Fruit fly (Drosophila melanogaster) whole organism, embryonic: Measurements from ENCODE around the gene Root.

Experiments
- Awh ChIP-seq: fragments of 200-800 bp; sonication (Bioruptor generic); IDR thresholded peaks from 2 replicates; pipeline ENCODE4, ENCODE4 v1.3.6; 2022; ENCODE audit warnings: missing biosample characterization, missing genetic modification characterization
- B-H1 ChIP-seq: fragments of 200-800 bp; sonication (Bioruptor generic); IDR thresholded peaks from 3 replicates; pipeline ENCODE4 v1.3.6; 2022; ENCODE audit warnings: missing biosample characterization, missing genetic modification characterization
- CG10366 ChIP-seq: fragments of 200-800 bp; sonication (Bioruptor generic); IDR thresholded peaks from 2 replicates; pipeline ENCODE4 v1.3.6; 2022; ENCODE audit warnings: missing biosample characterization, missing genetic modification characterization
- CG10543 ChIP-seq: fragments of 200-800 bp; sonication (Bioruptor generic); optimal IDR thresholded peaks from 3 replicates; lab custom pipeline; 2017; ENCODE audit warnings: missing biosample characterization, mild to moderate bottlenecking, missing genetic modification characterization, moderate library complexity
- CG11504 ChIP-seq: fragments of 200-800 bp; sonication (Bioruptor generic); optimal IDR thresholded peaks from 3 replicates; lab custom pipeline; 2019; ENCODE audit warnings: missing biosample characterization, mild to moderate bottlenecking, missing genetic modification characterization, moderate library complexity
- CG12769 ChIP-seq: fragments of 200-800 bp; sonication (Bioruptor generic); optimal IDR thresholded peaks from 2 replicates; lab custom pipeline; 2019; ENCODE audit warnings: missing biosample characterization, mild to moderate bottlenecking, missing genetic modification characterization, moderate library complexity
- CG13296 ChIP-seq: fragments of 200-800 bp; sonication (Bioruptor generic); optimal IDR thresholded peaks from 3 replicates; lab custom pipeline; 2018; ENCODE audit warnings: missing biosample characterization, mild to moderate bottlenecking, missing genetic modification characterization
- CG14667 ChIP-seq: fragments of 200-800 bp; sonication (Bioruptor generic); IDR thresholded peaks from 2 replicates; pipeline ENCODE4 v1.3.6; 2022; ENCODE audit warnings: missing biosample characterization, missing genetic modification characterization
- CG14965 ChIP-seq: fragments of 200-800 bp; sonication (Bioruptor generic); optimal IDR thresholded peaks from 2 replicates; lab custom pipeline; 2016; ENCODE audit warnings: missing biosample characterization, missing genetic modification characterization, borderline replicate concordance
- CG18011 ChIP-seq: fragments of 200-800 bp; sonication (Bioruptor generic); optimal IDR thresholded peaks from 2 replicates; lab custom pipeline; 2017; ENCODE audit warnings: missing biosample characterization, missing genetic modification characterization, mild to moderate bottlenecking, moderate library complexity, missing genotype
- CG18764 ChIP-seq: fragments of 200-800 bp; sonication (Bioruptor generic); optimal IDR thresholded peaks from 3 replicates; lab custom pipeline; 2016; ENCODE audit warnings: missing biosample characterization, missing genetic modification characterization
- CG30431 ChIP-seq: fragments of 200-800 bp; sonication (Bioruptor generic); optimal IDR thresholded peaks from 2 replicates; lab custom pipeline; 2017; ENCODE audit warnings: missing biosample characterization, missing genetic modification characterization
- CG32532 ChIP-seq: fragments of 200-800 bp; sonication (Bioruptor generic); IDR thresholded peaks from 2 replicates; pipeline ENCODE4 v1.3.6; 2022; ENCODE audit warnings: missing biosample characterization, missing genetic modification characterization
- CG4730 ChIP-seq: fragments of 200-800 bp; sonication (Bioruptor generic); IDR thresholded peaks from 2 replicates; pipeline ENCODE4 v1.3.6; 2022; ENCODE audit warnings: missing biosample characterization, missing genetic modification characterization
- CG7271 ChIP-seq: fragments of 200-800 bp; sonication (Bioruptor generic); optimal IDR thresholded peaks from 2 replicates; lab custom pipeline; 2018; ENCODE audit warnings: missing biosample characterization, mild to moderate bottlenecking, missing genetic modification characterization, moderate library complexity
- CG7786 ChIP-seq: fragments of 200-800 bp; sonication (Bioruptor generic); optimal IDR thresholded peaks from 2 replicates; lab custom pipeline; 2016; ENCODE audit warnings: missing biosample characterization, missing genetic modification characterization
- CG7928 ChIP-seq: fragments of 200-800 bp; sonication (Bioruptor generic); optimal IDR thresholded peaks from 2 replicates; lab custom pipeline; 2017; ENCODE audit warnings: missing biosample characterization, mild to moderate bottlenecking, missing genetic modification characterization
- Dbx ChIP-seq: fragments of 200-800 bp; sonication (Bioruptor generic); IDR thresholded peaks from 3 replicates; pipeline ENCODE4 v1.3.6; 2022; ENCODE audit warnings: missing biosample characterization, missing genetic modification characterization
- Dfd ChIP-seq, 2 experiments: fragments of >200 bp; optimal IDR thresholded peaks; 2 replicates each; lab custom pipeline; 2017; ENCODE audit warnings: missing biosample characterization in 2 of 2, missing genetic modification characterization in 2 of 2
- H15 ChIP-seq: fragments of 200-800 bp; sonication (Bioruptor generic); IDR thresholded peaks from 3 replicates; pipeline ENCODE4 v1.3.6; 2022; ENCODE audit warnings: missing biosample characterization, missing genetic modification characterization
- H2.0 ChIP-seq: fragments of 200-800 bp; sonication (Bioruptor generic); IDR thresholded peaks from 2 replicates; pipeline ENCODE4 v1.3.6; 2022; ENCODE audit warnings: missing biosample characterization, missing genetic modification characterization
- Nf-YA ChIP-seq: fragments of 200-800 bp; sonication (Bioruptor generic); IDR thresholded peaks from 2 replicates; pipeline ENCODE4 v1.3.6; 2022; ENCODE audit warnings: missing biosample characterization, missing genetic modification characterization
- Nf-YB ChIP-seq: fragments of 200-800 bp; sonication (Bioruptor generic); optimal IDR thresholded peaks from 3 replicates; lab custom pipeline; 2019; ENCODE audit warnings: missing biosample characterization, mild to moderate bottlenecking, missing genetic modification characterization, moderate library complexity
- PHDP ChIP-seq: fragments of 200-800 bp; sonication (Bioruptor generic); optimal IDR thresholded peaks from 3 replicates; lab custom pipeline; 2018; ENCODE audit warnings: missing biosample characterization, mild to moderate bottlenecking, missing genetic modification characterization, moderate library complexity
- Poxn ChIP-seq: fragments of 200-800 bp; sonication (Bioruptor generic); IDR thresholded peaks from 2 replicates; pipeline ENCODE4 v1.3.6; 2022; ENCODE audit warnings: missing biosample characterization, missing genetic modification characterization
- Sry-β ChIP-seq: fragments of 200-800 bp; sonication (Bioruptor generic); optimal IDR thresholded peaks from 2 replicates; lab custom pipeline; 2018; ENCODE audit warnings: missing biosample characterization, mild to moderate bottlenecking, missing genetic modification characterization, moderate library complexity
- Taf1 ChIP-seq: fragments of 200-800 bp; sonication (Bioruptor generic); IDR thresholded peaks from 2 replicates; pipeline ENCODE4 v1.3.6; 2022; ENCODE audit warnings: missing biosample characterization, missing genetic modification characterization
- Usf ChIP-seq: fragments of 200-800 bp; sonication (Bioruptor generic); optimal IDR thresholded peaks from 2 replicates; lab custom pipeline; 2017; ENCODE audit warnings: missing genotype, missing biosample characterization, missing genetic modification characterization
- Xrp1 ChIP-seq: fragments of 200-800 bp; sonication (Bioruptor generic); IDR thresholded peaks from 2 replicates; pipeline ENCODE4 v1.3.6; 2022; ENCODE audit warnings: missing biosample characterization, missing genetic modification characterization
- bcd ChIP-seq: fragments of 200-800 bp; sonication (Bioruptor generic); optimal IDR thresholded peaks from 2 replicates; lab custom pipeline; 2017; ENCODE audit warnings: missing biosample characterization, mild to moderate bottlenecking, missing genetic modification characterization
- chif ChIP-seq, 2 experiments: fragments of 200-800 bp; sonication (Bioruptor generic); optimal IDR thresholded peaks; 3 replicates each; lab custom pipeline; 2016; ENCODE audit warnings: missing biosample characterization in 2 of 2, missing genetic modification characterization in 2 of 2
- cwo ChIP-seq: fragments of 200-800 bp; sonication (Bioruptor generic); optimal IDR thresholded peaks from 3 replicates; lab custom pipeline; 2017; ENCODE audit warnings: missing biosample characterization, missing genetic modification characterization, mild to moderate bottlenecking, moderate library complexity, missing genetic modification reagents
- dan ChIP-seq: fragments of 200-800 bp; sonication (Bioruptor generic); IDR thresholded peaks from 2 replicates; pipeline ENCODE4 v1.3.6; 2022; ENCODE audit warnings: missing biosample characterization, missing genetic modification characterization
- dati ChIP-seq: fragments of 200-800 bp; sonication (Bioruptor generic); IDR thresholded peaks from 2 replicates; pipeline ENCODE4 v1.3.6; 2022; ENCODE audit warnings: missing biosample characterization, missing genetic modification characterization
- gsb-n ChIP-seq: fragments of 200-800 bp; sonication (Bioruptor generic); optimal IDR thresholded peaks from 3 replicates; lab custom pipeline; 2018; ENCODE audit warnings: missing biosample characterization, mild to moderate bottlenecking, missing genetic modification characterization
- h ChIP-seq: fragments of >200 bp; optimal IDR thresholded peaks from 2 replicates; lab custom pipeline; 2017
- hb ChIP-seq: fragments of 200-800 bp; sonication (Bioruptor generic); IDR thresholded peaks from 3 replicates; pipeline ENCODE4 v1.3.6; 2022; ENCODE audit warnings: missing biosample characterization, missing genetic modification characterization; ENCODE audit not compliant: partially characterized antibody
- kah ChIP-seq: fragments of 200-800 bp; sonication (Bioruptor generic); optimal IDR thresholded peaks from 2 replicates; lab custom pipeline; 2018; ENCODE audit warnings: missing biosample characterization, mild to moderate bottlenecking, missing genetic modification characterization
- ken ChIP-seq: fragments of 200-800 bp; sonication (Bioruptor generic); IDR thresholded peaks from 3 replicates; pipeline ENCODE4 v1.3.6; 2022; ENCODE audit warnings: missing biosample characterization, missing genetic modification characterization
- nerfin-1 ChIP-seq: fragments of 200-800 bp; sonication (Bioruptor generic); optimal IDR thresholded peaks from 3 replicates; lab custom pipeline; 2019; ENCODE audit warnings: missing biosample characterization, mild to moderate bottlenecking, missing genetic modification characterization, moderate library complexity
- org-1 ChIP-seq: fragments of 200-800 bp; sonication (Bioruptor generic); optimal IDR thresholded peaks from 2 replicates; lab custom pipeline; 2017; ENCODE audit warnings: missing biosample characterization, missing genetic modification characterization
- pfk ChIP-seq: fragments of 200-800 bp; sonication (Bioruptor generic); optimal IDR thresholded peaks from 2 replicates; lab custom pipeline; 2018; ENCODE audit warnings: missing biosample characterization, mild to moderate bottlenecking, missing genetic modification characterization, moderate library complexity
- pho ChIP-seq: fragments of 200-800 bp; sonication (Bioruptor generic); optimal IDR thresholded peaks from 2 replicates; lab custom pipeline; 2016; ENCODE audit warnings: missing biosample characterization, missing genetic modification characterization
- pnt ChIP-seq: fragments of 200-800 bp; sonication (Bioruptor generic); optimal IDR thresholded peaks from 3 replicates; lab custom pipeline; 2016; ENCODE audit warnings: missing biosample characterization, missing genetic modification characterization
- run ChIP-seq: fragments of 200-800 bp; sonication (Bioruptor generic); optimal IDR thresholded peaks from 3 replicates; lab custom pipeline; 2018; ENCODE audit warnings: missing biosample characterization, mild to moderate bottlenecking, missing genetic modification characterization
- salm ChIP-seq: fragments of 200-800 bp; sonication (Bioruptor generic); optimal IDR thresholded peaks from 2 replicates; lab custom pipeline; 2018; ENCODE audit warnings: missing biosample characterization, mild to moderate bottlenecking, missing genetic modification characterization
- sc ChIP-seq, 3 experiments: fragments of >200 bp in 2 of 3; fragments of 200-800 bp in 1 of 3; sonication (Bioruptor generic) in 1 of 3; optimal IDR thresholded peaks; 2 replicates in 2 of 3; 3 replicates in 1 of 3; lab custom pipeline; 2017; ENCODE audit warnings: mild to moderate bottlenecking in 1 of 3, missing biosample characterization in 1 of 3, missing genetic modification characterization in 1 of 3, missing genetic modification reagents in 1 of 3
- sens-2 ChIP-seq: fragments of 200-800 bp; sonication (Bioruptor generic); IDR thresholded peaks from 2 replicates; pipeline ENCODE4 v1.3.6; 2022; ENCODE audit warnings: missing biosample characterization, missing genetic modification characterization
- sim ChIP-seq: fragments of 200-800 bp; sonication (Bioruptor generic); IDR thresholded peaks from 2 replicates; pipeline ENCODE4 v1.3.6; 2022; ENCODE audit warnings: missing biosample characterization, missing genetic modification characterization
- tgo ChIP-seq: fragments of 200-800 bp; sonication (Bioruptor generic); IDR thresholded peaks from 3 replicates; pipeline ENCODE4 v1.3.6; 2022; ENCODE audit warnings: missing biosample characterization, missing genetic modification characterization
- tx ChIP-seq: fragments of 200-800 bp; sonication (Bioruptor generic); optimal IDR thresholded peaks from 2 replicates; lab custom pipeline; 2016; ENCODE audit warnings: missing biosample characterization, missing genetic modification characterization
- zen ChIP-seq: fragments of 200-800 bp; sonication (Bioruptor generic); optimal IDR thresholded peaks from 3 replicates; lab custom pipeline; 2018; ENCODE audit warnings: missing biosample characterization, mild to moderate bottlenecking, missing genetic modification characterization, moderate library complexity

Root gene

dm6 chr3R:24169362-24169761 is 56.3 kb downstream of the Root start, which contains the start of gene CG5510 (continued):
- no peak for TF ChIP-seq Poxn
- no peak for TF ChIP-seq org-1 (GFP tag; lab: Kevin White, UChicago)
- TF ChIP-seq H15: no peak
- TF ChIP-seq run (tag; lab: Kevin White, UChicago): no peak
- no peak for TF ChIP-seq B-H1
- peak; percentile 3 for TF ChIP-seq CG18764 (GFP tag; lab: Kevin White, UChicago)
- TF ChIP-seq CG14667 (GFP tag; lab: Robert Waterston, UW): no peak
- peak; percentile 29 for TF ChIP-seq Sry-β (GFP tag; lab: Kevin White, UChicago)
- TF ChIP-seq hb: peak; percentile 96
- TF ChIP-seq CG18011 (GFP tag; lab: Kevin White, UChicago): no peak
- no peak for TF ChIP-seq Dfd (GFP tag; optimal IDR thresholded peaks at IDR 0.05; lab: Kevin White, UChicago)
- no peak for TF ChIP-seq CG4730 (GFP tag; lab: Robert Waterston, UW)
- no peak for TF ChIP-seq H2.0 (GFP tag; lab: Robert Waterston, UW)
- no peak for TF ChIP-seq CG13296
- peak; percentile 65 for TF ChIP-seq CG32532 (GFP tag; lab: Robert Waterston, UW)
- peak; percentile 13 for TF ChIP-seq gsb-n (tag; lab: Kevin White, UChicago)
- no peak; the same call in 1 of the 2 replicates for TF ChIP-seq Xrp1 (GFP tag; lab: Robert Waterston, UW)
- no peak for TF ChIP-seq Taf1 (GFP tag; lab: Robert Waterston, UW)
- TF ChIP-seq CG30431: no peak
- TF ChIP-seq CG7786 (GFP tag; lab: Kevin White, UChicago): peak; percentile 25
- TF ChIP-seq tx (GFP tag; lab: Kevin White, UChicago): peak; percentile 48
- TF ChIP-seq ken: peak; percentile 79; the same call in 2 of the 3 replicates
- no peak for TF ChIP-seq sc (optimal IDR thresholded peaks at IDR 0.05; lab: Kevin White, UChicago)
- no peak for TF ChIP-seq sc (GFP tag; optimal IDR thresholded peaks at IDR 0.05; lab: Kevin White, UChicago)
- TF ChIP-seq Nf-YA: no peak
- peak; percentile 34 for TF ChIP-seq CG10543 (GFP tag; lab: Kevin White, UChicago)
- no peak for TF ChIP-seq Usf (GFP tag; lab: Kevin White, UChicago)
- TF ChIP-seq pnt (GFP tag; lab: Kevin White, UChicago): peak; percentile 7
- peak; percentile 84 for TF ChIP-seq Dbx
- TF ChIP-seq pfk: peak; percentile 7
- no peak for TF ChIP-seq cwo (GFP tag; lab: Kevin White, UChicago)
- no peak for TF ChIP-seq dan (GFP tag; lab: Robert Waterston, UW)
- no peak for TF ChIP-seq CG10366
- TF ChIP-seq pho (GFP tag; lab: Kevin White, UChicago): peak; percentile 74
- TF ChIP-seq CG12769: peak; percentile 56
- TF ChIP-seq CG14965 (GFP tag; lab: Kevin White, UChicago): no peak
- peak; percentile 12 for TF ChIP-seq Nf-YB (GFP tag; lab: Kevin White, UChicago)
- peak; percentile 66 for TF ChIP-seq zen (tag; lab: Kevin White, UChicago)
- no peak for TF ChIP-seq dati (GFP tag; lab: Robert Waterston, UW)
- TF ChIP-seq PHDP (tag; lab: Kevin White, UChicago): peak; percentile 41
- TF ChIP-seq tgo (GFP tag; lab: Robert Waterston, UW): peak; percentile 20; the same call in 1 of the 3 replicates
- TF ChIP-seq CG7928 (GFP tag; lab: Kevin White, UChicago): no peak
- no peak for TF ChIP-seq salm (tag; lab: Kevin White, UChicago)
- TF ChIP-seq kah (GFP tag; lab: Kevin White, UChicago): no peak
- TF ChIP-seq sim (GFP tag; lab: Robert Waterston, UW): no peak
- TF ChIP-seq bcd (GFP tag; lab: Kevin White, UChicago): peak; percentile 23
- TF ChIP-seq nerfin-1 (tag; lab: Kevin White, UChicago): no peak
- no peak for TF ChIP-seq h (lab: Kevin White, UChicago)
- TF ChIP-seq CG11504: no peak
- TF ChIP-seq CG7271 (tag; lab: Kevin White, UChicago): no peak
- TF ChIP-seq chif (GFP tag; optimal IDR thresholded peaks at IDR 0.05; lab: Kevin White, UChicago): peak; percentile 13 to 48
- TF ChIP-seq Awh (GFP tag; lab: Robert Waterston, UW): no peak
- TF ChIP-seq sens-2 (GFP tag; lab: Robert Waterston, UW): no peak
